6 worm cellular contexts compared by ENCODE assay signal in the genomic region with DNA sequence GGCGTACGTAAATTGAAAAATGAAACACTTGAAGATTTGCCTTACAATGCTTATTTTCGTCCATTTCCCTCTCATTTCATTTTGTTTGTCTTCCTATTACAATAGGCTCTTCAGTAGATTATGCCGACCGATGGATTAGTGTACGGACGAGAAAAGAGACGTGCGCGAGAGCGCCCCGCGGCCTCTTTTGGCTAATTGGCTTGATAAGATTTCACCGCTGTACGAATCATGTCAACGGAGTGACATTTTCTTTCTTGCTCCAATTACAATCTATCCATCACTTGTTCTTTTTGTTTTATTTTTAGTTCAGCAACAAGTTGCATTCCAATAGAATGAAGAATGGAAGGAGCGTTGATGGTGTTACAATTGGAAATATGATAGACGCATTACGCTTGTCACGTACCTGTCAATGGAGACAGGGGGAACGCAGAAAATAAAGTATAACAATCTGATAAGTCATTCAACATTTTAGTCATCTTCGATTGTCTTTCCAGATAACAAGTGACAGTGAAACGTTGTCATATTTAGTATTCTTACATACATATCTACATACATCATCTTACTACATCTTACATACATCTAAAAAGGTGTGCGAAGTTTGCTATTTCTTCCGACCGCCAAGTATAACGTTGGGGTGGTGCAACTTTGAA.
TF ChIP-seq lines count a peak whose summit lies in the region.

No protein-coding gene starts in this region.

TF ChIP-seq in whole organism, L1 larva, 84 proteins besides CTCF, POLR2A, EP300 and RAD21:
- TF ChIP-seq dsc-1 (tag; optimal IDR thresholded peaks at IDR 0.05; lab: Kevin White, UChicago) (peak; percentile 78), lin-14 (GFP tag; optimal IDR thresholded peaks at IDR 0.05; lab: Kevin White, UChicago) (peak; percentile 36), efl-1 (optimal IDR thresholded peaks at IDR 0.05; lab: Kevin White, UChicago) (no peak), efl-1 (GFP tag; optimal IDR thresholded peaks at IDR 0.05 in 1 of 2; lab: Kevin White, UChicago) (peak in 1 of 2 experiments; percentile 44), aly-2 (tag; optimal IDR thresholded peaks at IDR 0.05; lab: Kevin White, UChicago) (no peak)

TF ChIP-seq in whole organism, L3 larva, 47 proteins besides CTCF, POLR2A, EP300 and RAD21:
- TF ChIP-seq elt-2 (tag; optimal IDR thresholded peaks at IDR 0.05; lab: Kevin White, UChicago) (peak; percentile 51), nhr-25 (tag; optimal IDR thresholded peaks at IDR 0.05; lab: Kevin White, UChicago) (peak; percentile 32), elt-1 (tag; optimal IDR thresholded peaks at IDR 0.05; lab: Kevin White, UChicago) (peak; percentile 86), ztf-11 (tag; optimal IDR thresholded peaks at IDR 0.05; lab: Kevin White, UChicago) (no peak)

TF ChIP-seq in whole organism, L4 larva, 104 proteins besides CTCF, POLR2A, EP300 and RAD21 (continues in another document):
- TF ChIP-seq spr-1 (tag; optimal IDR thresholded peaks at IDR 0.05; lab: Kevin White, UChicago) (no peak), daf-16 (GFP tag; optimal IDR thresholded peaks at IDR 0.05; lab: Kevin White, UChicago) (peak in 1 of 2 experiments; percentile 71), daf-16 (tag; optimal IDR thresholded peaks at IDR 0.05; lab: Kevin White, UChicago) (no peak), zfp-3 (GFP tag; conservative IDR thresholded peaks at IDR 0.05; lab: Robert Waterston, UW) (no peak), lir-3 (tag; optimal IDR thresholded peaks at IDR 0.05; lab: Kevin White, UChicago) (no peak), aly-2 (tag; optimal IDR thresholded peaks at IDR 0.05; lab: Kevin White, UChicago) (no peak), ama-1 (optimal IDR thresholded peaks at IDR 0.05; lab: Kevin White, UChicago) (no peak), dmd-6 (GFP tag; IDR thresholded peaks at IDR 0.05; lab: Robert Waterston, UW) (peak; percentile 81), egl-27 (tag; optimal IDR thresholded peaks at IDR 0.05; lab: Kevin White, UChicago) (no peak), daf-19 (GFP tag; conservative IDR thresholded peaks at IDR 0.05; lab: Robert Waterston, UW) (no peak), zfp-2 (tag; optimal IDR thresholded peaks at IDR 0.05; lab: Kevin White, UChicago) (no peak), pha-4 (GFP tag; IDR thresholded peaks at IDR 0.05; lab: Robert Waterston, UW) (no peak), pha-4 (tag; optimal IDR thresholded peaks at IDR 0.05; lab: Kevin White, UChicago) (no peak), nhr-41 (GFP tag; IDR thresholded peaks at IDR 0.05; lab: Robert Waterston, UW) (no peak), dve-1 (tag; optimal IDR thresholded peaks at IDR 0.05; lab: Kevin White, UChicago; ENCODE audit: insufficient read depth) (peak; percentile 64), egl-43 (GFP tag; IDR thresholded peaks at IDR 0.05; lab: Robert Waterston, UW) (no peak), nhr-48 (tag; optimal IDR thresholded peaks at IDR 0.05; lab: Kevin White, UChicago) (peak; percentile 60), madf-9 (GFP tag; conservative IDR thresholded peaks at IDR 0.05; lab: Robert Waterston, UW) (no peak), T20F7.1 (GFP tag; optimal IDR thresholded peaks at IDR 0.05; lab: Kevin White, UChicago) (peak; percentile 24)

TF ChIP-seq in whole organism, late embryonic, 69 proteins besides CTCF, POLR2A, EP300 and RAD21:
- TF ChIP-seq tbx-2 (tag; optimal IDR thresholded peaks at IDR 0.05; lab: Kevin White, UChicago): peak; percentile 31
- TF ChIP-seq pros-1 (tag; optimal IDR thresholded peaks at IDR 0.05; lab: Kevin White, UChicago): peak; percentile 39
- peak; percentile 40 for TF ChIP-seq nfya-1 (tag; optimal IDR thresholded peaks at IDR 0.05; lab: Kevin White, UChicago)
- TF ChIP-seq eyg-1 (tag; optimal IDR thresholded peaks at IDR 0.05; lab: Kevin White, UChicago): no peak
- peak; percentile 83 for TF ChIP-seq unc-42 (tag; optimal IDR thresholded peaks at IDR 0.05; lab: Kevin White, UChicago)
- no peak for TF ChIP-seq fkh-10 (GFP tag; optimal IDR thresholded peaks at IDR 0.05; lab: Kevin White, UChicago)

TF ChIP-seq in whole organism, mixed stage, embryonic, 35 proteins besides CTCF, POLR2A, EP300 and RAD21:
- TF ChIP-seq unc-62 (GFP tag; optimal IDR thresholded peaks at IDR 0.05; lab: Kevin White, UChicago): peak; percentile 77
- no peak for TF ChIP-seq ceh-83 (GFP tag; optimal IDR thresholded peaks at IDR 0.05; lab: Kevin White, UChicago)
- no peak for TF ChIP-seq M03D4.4 (tag; optimal IDR thresholded peaks at IDR 0.05; lab: Kevin White, UChicago)
- peak; percentile 72 for TF ChIP-seq elt-1 (tag; optimal IDR thresholded peaks at IDR 0.05; lab: Kevin White, UChicago; ENCODE audit: borderline replicate concordance, insufficient read depth)
- TF ChIP-seq mls-2 (tag; optimal IDR thresholded peaks at IDR 0.05; lab: Kevin White, UChicago): no peak
- TF ChIP-seq bed-3 (GFP tag; optimal IDR thresholded peaks at IDR 0.05; lab: Kevin White, UChicago): no peak
- TF ChIP-seq nhr-237 (tag; optimal IDR thresholded peaks at IDR 0.05; lab: Kevin White, UChicago): no peak
- peak; percentile 15 for TF ChIP-seq mep-1 (tag; optimal IDR thresholded peaks at IDR 0.05; lab: Kevin White, UChicago)
- peak; percentile 96 for TF ChIP-seq ces-1 (GFP tag; optimal IDR thresholded peaks at IDR 0.05; lab: Kevin White, UChicago)
- no peak for TF ChIP-seq ceh-43 (GFP tag; optimal IDR thresholded peaks at IDR 0.05; lab: Kevin White, UChicago)
- TF ChIP-seq nhr-12 (tag; optimal IDR thresholded peaks at IDR 0.05; lab: Kevin White, UChicago): no peak
- peak; percentile 84 for TF ChIP-seq ham-2 (GFP tag; optimal IDR thresholded peaks at IDR 0.05; lab: Kevin White, UChicago)
- TF ChIP-seq sptf-1 (tag; optimal IDR thresholded peaks at IDR 0.05; lab: Kevin White, UChicago): no peak
- no peak for TF ChIP-seq lin-32 (GFP tag; optimal IDR thresholded peaks at IDR 0.05; lab: Kevin White, UChicago)

TF ChIP-seq in whole organism, young adult, 124 proteins besides CTCF, POLR2A, EP300 and RAD21:
- TF ChIP-seq nfyb-1 (GFP tag; IDR thresholded peaks at IDR 0.05; lab: Robert Waterston, UW) (no peak), ztf-22 (GFP tag; optimal IDR thresholded peaks at IDR 0.05; lab: Kevin White, UChicago) (peak; percentile 18), zim-3 (tag; optimal IDR thresholded peaks at IDR 0.05; lab: Kevin White, UChicago) (no peak), efl-1 (GFP tag; optimal IDR thresholded peaks at IDR 0.05; lab: Kevin White, UChicago) (no peak), egl-44 (GFP tag; IDR thresholded peaks at IDR 0.05; lab: Robert Waterston, UW) (no peak), him-1 (tag; optimal IDR thresholded peaks at IDR 0.05; lab: Kevin White, UChicago) (no peak), attf-3 (GFP tag; conservative IDR thresholded peaks at IDR 0.05; lab: Robert Waterston, UW) (no peak), let-607 (tag; optimal IDR thresholded peaks at IDR 0.05; lab: Kevin White, UChicago) (peak; percentile 61 to 64), F23B12.7 (tag; optimal IDR thresholded peaks at IDR 0.05; lab: Kevin White, UChicago; ENCODE audit: insufficient read depth) (no peak), lir-1 (GFP tag; conservative IDR thresholded peaks at IDR 0.05; lab: Robert Waterston, UW) (no peak), D2030.7 (GFP tag; IDR thresholded peaks at IDR 0.05; lab: Robert Waterston, UW) (no peak), somi-1 (GFP tag; optimal IDR thresholded peaks at IDR 0.05; lab: Kevin White, UChicago) (no peak), Y53G8AR.9 (GFP tag; conservative IDR thresholded peaks at IDR 0.05; lab: Robert Waterston, UW) (0 out of 2 replicates have a peak, but pooled peaks have one; percentile 21), repo-1 (tag; optimal IDR thresholded peaks at IDR 0.05; lab: Kevin White, UChicago) (no peak), T07F8.4 (tag; optimal IDR thresholded peaks at IDR 0.05; lab: Kevin White, UChicago) (no peak), lin-40 (tag; optimal IDR thresholded peaks at IDR 0.05; lab: Kevin White, UChicago) (no peak), unc-62 (GFP tag; optimal IDR thresholded peaks at IDR 0.05; lab: Kevin White, UChicago) (peak; percentile 95), ets-4 (GFP tag; optimal IDR thresholded peaks at IDR 0.05; lab: Kevin White, UChicago) (peak; percentile 17), lin-35 (GFP tag; optimal IDR thresholded peaks at IDR 0.05; lab: Kevin White, UChicago) (no peak), snpc-3.4 (tag; optimal IDR thresholded peaks at IDR 0.05; lab: Kevin White, UChicago) (no peak), nfya-1 (tag; optimal IDR thresholded peaks at IDR 0.05; lab: Kevin White, UChicago; ENCODE audit: borderline replicate concordance, insufficient read depth) (no peak), ZK185.1 (tag; optimal IDR thresholded peaks at IDR 0.05; lab: Kevin White, UChicago; ENCODE audit: poor library complexity, severe bottlenecking) (peak; percentile 8), ceh-91 (GFP tag; IDR thresholded peaks at IDR 0.05; lab: Robert Waterston, UW) (no peak), mes-4 (tag; optimal IDR thresholded peaks at IDR 0.05; lab: Kevin White, UChicago) (no peak), ceh-58 (GFP tag; IDR thresholded peaks at IDR 0.05; lab: Robert Waterston, UW) (no peak), nhr-80 (tag; optimal IDR thresholded peaks at IDR 0.05; lab: Kevin White, UChicago) (peak; percentile 76), ztf-25 (GFP tag; IDR thresholded peaks at IDR 0.05; lab: Robert Waterston, UW) (no peak), ceh-27 (GFP tag; optimal IDR thresholded peaks at IDR 0.05; lab: Kevin White, UChicago) (no peak), madf-3 (GFP tag; IDR thresholded peaks at IDR 0.05; lab: Robert Waterston, UW) (no peak), let-526 (GFP tag; IDR thresholded peaks at IDR 0.05; lab: Robert Waterston, UW) (no peak), lsy-27 (tag; optimal IDR thresholded peaks at IDR 0.05; lab: Kevin White, UChicago; ENCODE audit: borderline replicate concordance, insufficient read depth) (no peak), cebp-1 (GFP tag; IDR thresholded peaks at IDR 0.05; lab: Robert Waterston, UW) (no peak), cebp-1 (tag; optimal IDR thresholded peaks at IDR 0.05; lab: Kevin White, UChicago) (no peak), dpl-1 (GFP tag; optimal IDR thresholded peaks at IDR 0.05; lab: Kevin White, UChicago) (no peak)
TF ChIP-seq in whole organism, young adult: peak in this region for 7.
